Fruit fly (Drosophila melanogaster): ENCODE data around the gene CG3226.
A peak's percentile ranks its signal among the peaks of the same experiment; 100 is the strongest.

Gene CG3226

dm6 chrX:6702028-6702433, 48.0 kb upstream of the CG3226 start (continued):
- TF ChIP-seq CG18476 (GFP tag; optimal IDR thresholded peaks at IDR 0.05) (peak; percentile 67), ems (GFP tag; optimal IDR thresholded peaks at IDR 0.05) (no peak), tna (GFP tag; IDR thresholded peaks at IDR 0.05; ENCODE audit: partially characterized antibody) (no peak), Dfd (GFP tag; optimal IDR thresholded peaks at IDR 0.05) (no peak), CG6683 (GFP tag; optimal IDR thresholded peaks at IDR 0.05) (no peak), dysf (GFP tag; IDR thresholded peaks at IDR 0.05) (peak; percentile 68), CG34376 (GFP tag; optimal IDR thresholded peaks at IDR 0.05) (no peak), Usf (GFP tag; optimal IDR thresholded peaks at IDR 0.05) (no peak), CG31441 (GFP tag; IDR thresholded peaks at IDR 0.05) (peak; percentile 68), caup (GFP tag; optimal IDR thresholded peaks at IDR 0.05; ENCODE audit: severe bottlenecking) (no peak), H2.0 (GFP tag; IDR thresholded peaks at IDR 0.05) (peak; percentile 41; the same call in 1 of the 2 replicates), rib (GFP tag; IDR thresholded peaks at IDR 0.05) (no peak), CG6689 (GFP tag; IDR thresholded peaks at IDR 0.05) (peak; percentile 79), CG4328 (GFP tag; optimal IDR thresholded peaks at IDR 0.05) (peak; percentile 36), CG13775 (GFP tag; optimal IDR thresholded peaks at IDR 0.05) (peak; percentile 52), CG14710 (tag; optimal IDR thresholded peaks at IDR 0.05) (peak; percentile 68), CG30431 (GFP tag; optimal IDR thresholded peaks at IDR 0.05) (peak; percentile 43), B-H2 (GFP tag; optimal IDR thresholded peaks at IDR 0.05) (no peak), schlank (tag; optimal IDR thresholded peaks at IDR 0.05) (no peak), ERR (GFP tag; optimal IDR thresholded peaks at IDR 0.05) (no peak), CG18011 (GFP tag; optimal IDR thresholded peaks at IDR 0.05) (no peak), CG32767 (GFP tag; IDR thresholded peaks at IDR 0.05) (peak; percentile 70; the same call in 1 of the 2 replicates), emc (GFP tag; optimal IDR thresholded peaks at IDR 0.05) (no peak), Ets65A (GFP tag) (peak; percentile 88), bigmax (GFP tag; optimal IDR thresholded peaks at IDR 0.05) (no peak), dan (GFP tag; IDR thresholded peaks at IDR 0.05) (0 out of 2 replicates have a peak, but pooled peaks have one; percentile 50), CG8478 (optimal IDR thresholded peaks at IDR 0.05) (no peak), CG3726 (GFP tag; IDR thresholded peaks at IDR 0.05) (0 out of 3 replicates have a peak, but pooled peaks have one; percentile 61), CG17612 (GFP tag; IDR thresholded peaks at IDR 0.05) (no peak), Elba2 (GFP tag; optimal IDR thresholded peaks at IDR 0.05) (no peak), Xrp1 (GFP tag; IDR thresholded peaks at IDR 0.05) (peak; percentile 82), CG4360 (GFP tag; IDR thresholded peaks at IDR 0.05) (peak; percentile 30; the same call in 1 of the 2 replicates), CG11247 (GFP tag; IDR thresholded peaks at IDR 0.05) (no peak), abd-A (tag; optimal IDR thresholded peaks at IDR 0.05) (no peak), pan (optimal IDR thresholded peaks at IDR 0.05) (no peak), pan (GFP tag; optimal IDR thresholded peaks at IDR 0.05 in 1 of 2, IDR thresholded peaks at IDR 0.05 in 1 of 2) (peak in 1 of 2 experiments; percentile 73), ham (GFP tag; IDR thresholded peaks at IDR 0.05) (no peak), CG18262 (tag; optimal IDR thresholded peaks at IDR 0.05) (peak; percentile 77), CG2199 (GFP tag; IDR thresholded peaks at IDR 0.05) (no peak), Dek (tag; optimal IDR thresholded peaks at IDR 0.05) (no peak), trh (GFP tag; optimal IDR thresholded peaks at IDR 0.05) (no peak), mld (GFP tag; IDR thresholded peaks at IDR 0.05; ENCODE audit: partially characterized antibody) (no peak), Max (GFP tag; optimal IDR thresholded peaks at IDR 0.05) (peak; percentile 33), CG12744 (GFP tag; optimal IDR thresholded peaks at IDR 0.05) (peak; percentile 29), Atf3 (GFP tag; optimal IDR thresholded peaks at IDR 0.05) (no peak), ash1 (GFP tag; optimal IDR thresholded peaks at IDR 0.05) (no peak), CG16815 (GFP tag; optimal IDR thresholded peaks at IDR 0.05) (no peak), CG8359 (GFP tag; optimal IDR thresholded peaks at IDR 0.05; ENCODE audit: borderline replicate concordance) (peak; percentile 34), Xbp1 (GFP tag; optimal IDR thresholded peaks at IDR 0.05) (peak; percentile 67), CG11456 (GFP tag; IDR thresholded peaks at IDR 0.05) (no peak), Doc3 (GFP tag; IDR thresholded peaks at IDR 0.05; ENCODE audit: partially characterized antibody) (no peak), HHEX (GFP tag; optimal IDR thresholded peaks at IDR 0.05) (peak; percentile 37)

Measured in whole organism, embryonic.